Worm (Caenorhabditis elegans): ENCODE results near the gene nlt-1.

- TF ChIP-seq daf-8 (GFP tag; IDR thresholded peaks at IDR 0.05) (no peak), ztf-11 (tag; optimal IDR thresholded peaks at IDR 0.05) (no peak), ces-1 (GFP tag; optimal IDR thresholded peaks at IDR 0.05) (no peak), ceh-82 (tag; optimal IDR thresholded peaks at IDR 0.05) (no peak), nhr-42 (GFP tag; IDR thresholded peaks at IDR 0.05) (no peak)
Measured at ce11 chrII:9988620-9989019, 12.3 kb downstream of the nlt-1 start.

Data from whole organism, L4 larva.